Fruit fly (Drosophila melanogaster) whole organism, prepupa: ENCODE measurements around the gene CG13700.
A peak's percentile ranks its signal among the peaks of the same experiment; 100 is the strongest.

Source experiments
- Blimp-1 ChIP-seq: fragments of 200-800 bp; sonication (Bioruptor generic); optimal IDR thresholded peaks from 3 replicates; lab custom pipeline; 2017; ENCODE audit warnings: missing biosample characterization, missing genetic modification characterization, mild to moderate bottlenecking, moderate library complexity, missing genetic modification reagents
- CG10631 ChIP-seq: fragments of 200-800 bp; sonication (Bioruptor generic); optimal IDR thresholded peaks from 2 replicates; lab custom pipeline; 2016; ENCODE audit warnings: missing biosample characterization, missing genetic modification characterization
- CG10669 ChIP-seq: fragments of 200-800 bp; sonication (Bioruptor generic); optimal IDR thresholded peaks from 3 replicates; lab custom pipeline; 2018; ENCODE audit warnings: missing biosample characterization, mild to moderate bottlenecking, missing genetic modification characterization, moderate library complexity
- CG11902 ChIP-seq: fragments of 200-800 bp; sonication (Bioruptor generic); optimal IDR thresholded peaks from 3 replicates; lab custom pipeline; 2016; ENCODE audit warnings: missing biosample characterization, missing genetic modification characterization
- CG15336 ChIP-seq: fragments of 200-800 bp; sonication (Bioruptor generic); IDR thresholded peaks from 2 replicates; pipeline ENCODE4 v1.3.6; 2022; ENCODE audit warnings: missing biosample characterization, missing genetic modification characterization
- CG1621 ChIP-seq: fragments of 200-800 bp; sonication (Bioruptor generic); optimal IDR thresholded peaks from 3 replicates; lab custom pipeline; 2018; ENCODE audit warnings: missing biosample characterization, mild to moderate bottlenecking, missing genetic modification characterization
- CG16779 ChIP-seq: fragments of 200-800 bp; sonication (Bioruptor generic); optimal IDR thresholded peaks from 3 replicates; lab custom pipeline; 2017; ENCODE audit warnings: missing biosample characterization, mild to moderate bottlenecking, missing genetic modification characterization
- CG31627 ChIP-seq: fragments of 200-800 bp; sonication (Bioruptor generic); optimal IDR thresholded peaks from 3 replicates; lab custom pipeline; 2016; ENCODE audit warnings: missing biosample characterization, missing genetic modification characterization
- CG32006 ChIP-seq: fragments of 200-800 bp; sonication (Bioruptor generic); optimal IDR thresholded peaks from 3 replicates; lab custom pipeline; 2017; ENCODE audit warnings: missing biosample characterization, mild to moderate bottlenecking, missing genetic modification characterization
- CG34406 ChIP-seq: fragments of 200-800 bp; sonication (Bioruptor generic); optimal IDR thresholded peaks from 3 replicates; lab custom pipeline; 2016; ENCODE audit warnings: missing biosample characterization, missing genetic modification characterization
- CG3919 ChIP-seq: fragments of 200-800 bp; sonication (Bioruptor generic); optimal IDR thresholded peaks from 3 replicates; lab custom pipeline; 2016; ENCODE audit warnings: missing biosample characterization, missing genetic modification characterization
- CG4318 ChIP-seq: fragments of 200-800 bp; sonication (Bioruptor generic); optimal IDR thresholded peaks from 3 replicates; lab custom pipeline; 2017; ENCODE audit warnings: missing biosample characterization, mild to moderate bottlenecking, missing genetic modification characterization
- CG6163 ChIP-seq: fragments of 200-800 bp; sonication (Bioruptor generic); IDR thresholded peaks from 3 replicates; pipeline ENCODE4 v1.3.6; 2022; ENCODE audit warnings: missing biosample characterization, missing genetic modification characterization
- CG6276 ChIP-seq: fragments of 200-800 bp; sonication (Bioruptor generic); optimal IDR thresholded peaks from 2 replicates; lab custom pipeline; 2017; ENCODE audit warnings: missing biosample characterization, mild to moderate bottlenecking, missing genetic modification characterization
- CG6792 ChIP-seq: fragments of 200-800 bp; sonication (Bioruptor generic); optimal IDR thresholded peaks from 3 replicates; lab custom pipeline; 2016; ENCODE audit warnings: missing biosample characterization, missing genetic modification characterization
- CG6808 ChIP-seq: fragments of 200-800 bp; sonication (Bioruptor generic); optimal IDR thresholded peaks from 3 replicates; lab custom pipeline; 2017; ENCODE audit warnings: missing biosample characterization, missing genetic modification characterization, mild to moderate bottlenecking, moderate library complexity, missing genetic modification reagents
- CG8119 ChIP-seq: fragments of 200-800 bp; sonication (Bioruptor generic); IDR thresholded peaks from 3 replicates; pipeline ENCODE4 v1.3.6; 2022; ENCODE audit warnings: missing biosample characterization, missing genetic modification characterization
- CG8319 ChIP-seq: fragments of 200-800 bp; sonication (Bioruptor generic); optimal IDR thresholded peaks from 3 replicates; lab custom pipeline; 2016; ENCODE audit warnings: missing biosample characterization, missing genetic modification characterization
- CG8632 ChIP-seq: fragments of 200-800 bp; sonication (Bioruptor generic); optimal IDR thresholded peaks from 3 replicates; lab custom pipeline; 2016; ENCODE audit warnings: missing biosample characterization, missing genetic modification characterization
- CG9139 ChIP-seq: fragments of 200-800 bp; sonication (Bioruptor generic); optimal IDR thresholded peaks from 3 replicates; lab custom pipeline; 2017; ENCODE audit warnings: missing biosample characterization, mild to moderate bottlenecking, missing genetic modification characterization
- Eip75B ChIP-seq: fragments of 200-800 bp; sonication (Bioruptor generic); optimal IDR thresholded peaks from 3 replicates; lab custom pipeline; 2016; ENCODE audit warnings: missing biosample characterization, missing genetic modification characterization
- Eip93F ChIP-seq: fragments of 200-800 bp; sonication (Bioruptor generic); optimal IDR thresholded peaks from 2 replicates; lab custom pipeline; 2016; ENCODE audit warnings: missing biosample characterization, mild to moderate bottlenecking, missing genetic modification characterization
- Ets21C ChIP-seq: fragments of 200-800 bp; sonication (Bioruptor generic); optimal IDR thresholded peaks from 3 replicates; lab custom pipeline; 2016; ENCODE audit warnings: missing biosample characterization, missing genetic modification characterization
- Ets96B ChIP-seq: fragments of 200-800 bp; optimal IDR thresholded peaks from 2 replicates; lab custom pipeline; 2019; ENCODE audit warnings: missing biosample characterization, mild to moderate bottlenecking, missing genetic modification characterization, moderate library complexity
- Gug ChIP-seq: fragments of 200-800 bp; sonication (Bioruptor generic); IDR thresholded peaks from 2 replicates; pipeline ENCODE4 v1.3.6; 2022; ENCODE audit warnings: missing biosample characterization, missing genetic modification characterization
- Hr38 ChIP-seq: sonication (Bioruptor generic); optimal IDR thresholded peaks from 2 replicates; lab custom pipeline; 2016; ENCODE audit warnings: missing biosample characterization, missing genetic modification characterization
- Hr39 ChIP-seq: fragments of 200-800 bp; sonication (Bioruptor generic); optimal IDR thresholded peaks from 2 replicates; lab custom pipeline; 2016; ENCODE audit warnings: missing biosample characterization, missing genetic modification characterization
- Hr4 ChIP-seq: fragments of 200-800 bp; sonication (Bioruptor generic); optimal IDR thresholded peaks from 3 replicates; lab custom pipeline; 2016; ENCODE audit warnings: missing biosample characterization, missing genetic modification characterization
- Lpt ChIP-seq: fragments of 200-800 bp; sonication (Bioruptor generic); optimal IDR thresholded peaks from 3 replicates; lab custom pipeline; 2016; ENCODE audit warnings: missing biosample characterization, missing genetic modification characterization
- Met ChIP-seq: fragments of 200-800 bp; sonication (Bioruptor generic); optimal IDR thresholded peaks from 3 replicates; lab custom pipeline; 2016; ENCODE audit warnings: missing biosample characterization, missing genetic modification characterization
- OdsH ChIP-seq: fragments of 200-800 bp; sonication (Bioruptor generic); optimal IDR thresholded peaks from 3 replicates; lab custom pipeline; 2016; ENCODE audit warnings: missing biosample characterization, missing genetic modification characterization
- Smox ChIP-seq: fragments of 200-800 bp; sonication (Bioruptor generic); optimal IDR thresholded peaks from 3 replicates; lab custom pipeline; 2016; ENCODE audit warnings: missing biosample characterization, missing genetic modification characterization
- Sox102F ChIP-seq: fragments of 200-800 bp; sonication (Bioruptor generic); optimal IDR thresholded peaks from 2 replicates; lab custom pipeline; 2016; ENCODE audit warnings: missing biosample characterization, mild to moderate bottlenecking, missing genetic modification characterization
- Sox14 ChIP-seq: fragments of 200-800 bp; sonication (Bioruptor generic); optimal IDR thresholded peaks from 3 replicates; lab custom pipeline; 2016; ENCODE audit warnings: missing biosample characterization, missing genetic modification characterization
- Sox15 ChIP-seq: fragments of 200-800 bp; sonication (Bioruptor generic); optimal IDR thresholded peaks from 3 replicates; lab custom pipeline; 2016; ENCODE audit warnings: missing biosample characterization, missing genetic modification characterization
- achi ChIP-seq: fragments of 200-800 bp; sonication (Bioruptor generic); optimal IDR thresholded peaks from 3 replicates; lab custom pipeline; 2016; ENCODE audit warnings: missing biosample characterization, missing genetic modification characterization
- acj6 ChIP-seq: fragments of 200-800 bp; sonication (Bioruptor generic); optimal IDR thresholded peaks from 3 replicates; lab custom pipeline; 2016; ENCODE audit warnings: missing biosample characterization, missing genetic modification characterization
- cyc ChIP-seq: fragments of 200-800 bp; sonication (Bioruptor generic); optimal IDR thresholded peaks from 3 replicates; lab custom pipeline; 2016; ENCODE audit warnings: missing biosample characterization, missing genetic modification characterization
- dsx ChIP-seq: fragments of 200-800 bp; optimal IDR thresholded peaks from 3 replicates; lab custom pipeline; 2019; ENCODE audit warnings: missing biosample characterization, mild to moderate bottlenecking, missing genetic modification characterization, moderate library complexity; ENCODE audit not compliant: poor library complexity, severe bottlenecking
- eg ChIP-seq: fragments of 200-800 bp; sonication (Bioruptor generic); IDR thresholded peaks from 3 replicates; pipeline ENCODE4 v1.3.6; 2022; ENCODE audit warnings: missing biosample characterization, missing genetic modification characterization
- esn ChIP-seq: fragments of 200-800 bp; sonication (Bioruptor generic); optimal IDR thresholded peaks from 2 replicates; lab custom pipeline; 2016; ENCODE audit warnings: missing biosample characterization, mild to moderate bottlenecking, missing genetic modification characterization, moderate library complexity
- fd59A ChIP-seq: fragments of 200-800 bp; sonication (Bioruptor generic); optimal IDR thresholded peaks from 2 replicates; lab custom pipeline; 2017; ENCODE audit warnings: missing biosample characterization, mild to moderate bottlenecking, missing genetic modification characterization, missing genetic modification reagents
- fd85E ChIP-seq: fragments of 200-800 bp; sonication (Bioruptor generic); optimal IDR thresholded peaks from 3 replicates; lab custom pipeline; 2016; ENCODE audit warnings: missing biosample characterization, missing genetic modification characterization
- fkh ChIP-seq: fragments of 200-800 bp; sonication (Bioruptor generic); optimal IDR thresholded peaks from 3 replicates; lab custom pipeline; 2017; ENCODE audit warnings: missing biosample characterization, mild to moderate bottlenecking, missing genetic modification characterization, moderate library complexity
- lz ChIP-seq: fragments of 200-800 bp; sonication (Bioruptor generic); optimal IDR thresholded peaks from 3 replicates; lab custom pipeline; 2016; ENCODE audit warnings: missing biosample characterization, missing genetic modification characterization
- pdm3 ChIP-seq: fragments of 200-800 bp; sonication (Bioruptor generic); optimal IDR thresholded peaks from 3 replicates; lab custom pipeline; 2016; ENCODE audit warnings: missing biosample characterization, missing genetic modification characterization
- salr ChIP-seq, 2 experiments: fragments of 200-800 bp; sonication (Bioruptor generic); optimal IDR thresholded peaks; 3 replicates each; lab custom pipeline; 2016 to 2018; ENCODE audit warnings: missing biosample characterization in 2 of 2, missing genetic modification characterization in 2 of 2, mild to moderate bottlenecking in 1 of 2
- spab ChIP-seq: fragments of 200-800 bp; sonication (Bioruptor generic); optimal IDR thresholded peaks from 2 replicates; lab custom pipeline; 2017; ENCODE audit warnings: missing biosample characterization, mild to moderate bottlenecking, missing genetic modification characterization, missing genetic modification reagents
- ss ChIP-seq, 2 experiments: fragments of 200-800 bp; sonication (Bioruptor generic); optimal IDR thresholded peaks; 2 replicates in 1 of 2; 3 replicates in 1 of 2; lab custom pipeline; 2017 to 2018; ENCODE audit warnings: mild to moderate bottlenecking in 2 of 2, missing biosample characterization in 2 of 2, missing genetic modification characterization in 2 of 2, moderate library complexity in 1 of 2
- topi ChIP-seq: fragments of 200-800 bp; sonication (Bioruptor generic); optimal IDR thresholded peaks from 3 replicates; lab custom pipeline; 2016; ENCODE audit warnings: missing biosample characterization, missing genetic modification characterization

Gene CG13700

dm6 chr3L:18275888-18276287 lies 25.2 kb downstream of the CG13700 start (continued):
- TF ChIP-seq CG31627 (GFP tag; lab: Kevin White, UChicago): peak; percentile 19
- TF ChIP-seq, all 60 proteins: peak for 22

- TF ChIP-seq Sox15 (GFP tag; lab: Kevin White, UChicago) (no peak), CG8319 (no peak), CG8632 (GFP tag; lab: Kevin White, UChicago) (peak; percentile 5), Sox14 (GFP tag; lab: Kevin White, UChicago) (no peak), CG11902 (GFP tag; lab: Kevin White, UChicago) (no peak), fd59A (GFP tag; lab: Kevin White, UChicago) (peak; percentile 38), Eip75B (peak; percentile 44), Hr4 (GFP tag; lab: Kevin White, UChicago) (no peak), CG6792 (GFP tag; lab: Kevin White, UChicago) (peak; percentile 15), achi (GFP tag; lab: Kevin White, UChicago) (peak; percentile 55), pdm3 (GFP tag; lab: Kevin White, UChicago) (peak; percentile 31), salr (GFP tag; optimal IDR thresholded peaks at IDR 0.05; lab: Kevin White, UChicago) (peak in 1 of 2 experiments; percentile 35), ss (GFP tag; optimal IDR thresholded peaks at IDR 0.05; lab: Kevin White, UChicago) (peak; percentile 43 to 55), Hr39 (GFP tag; lab: Kevin White, UChicago) (no peak), Ets21C (GFP tag; lab: Kevin White, UChicago) (no peak), CG32006 (GFP tag; lab: Kevin White, UChicago) (peak; percentile 13), topi (GFP tag; lab: Kevin White, UChicago) (peak; percentile 3), OdsH (GFP tag; lab: Kevin White, UChicago) (peak; percentile 50), CG6808 (peak; percentile 51), Met (GFP tag; lab: Kevin White, UChicago) (peak; percentile 5), CG8119 (GFP tag; lab: Robert Waterston, UW) (peak; percentile 58), fkh (no peak), CG34406 (peak; percentile 24), CG31627 (GFP tag; lab: Kevin White, UChicago) (no peak), Gug (GFP tag; lab: Robert Waterston, UW) (no peak), Smox (GFP tag; lab: Kevin White, UChicago) (peak; percentile 13), Lpt (GFP tag; lab: Kevin White, UChicago) (no peak), lz (GFP tag; lab: Kevin White, UChicago) (no peak), CG1621 (peak; percentile 38), eg (GFP tag; lab: Robert Waterston, UW) (0 out of 3 replicates have a peak, but pooled peaks have one; percentile 39), CG6276 (GFP tag; lab: Kevin White, UChicago) (no peak), CG3919 (peak; percentile 43), acj6 (GFP tag; lab: Kevin White, UChicago) (peak; percentile 48), Hr38 (GFP tag; lab: Kevin White, UChicago) (no peak), esn (no peak), Blimp-1 (no peak), Eip93F (GFP tag; lab: Kevin White, UChicago) (no peak), CG10669 (GFP tag; lab: Kevin White, UChicago) (peak; percentile 47), CG16779 (tag; lab: Kevin White, UChicago) (no peak), Ets96B (tag; lab: Kevin White, UChicago) (peak; percentile 69), cyc (no peak), CG9139 (GFP tag; lab: Kevin White, UChicago) (peak; percentile 51), CG6163 (GFP tag; lab: Robert Waterston, UW) (peak; percentile 85), dsx (GFP tag; lab: Kevin White, UChicago) (peak; percentile 68), CG4318 (GFP tag; lab: Kevin White, UChicago) (no peak), CG10631 (GFP tag; lab: Kevin White, UChicago) (peak; percentile 24), CG15336 (GFP tag; lab: Robert Waterston, UW) (0 out of 2 replicates have a peak, but pooled peaks have one; percentile 49), Sox102F (GFP tag; lab: Kevin White, UChicago) (peak; percentile 4), spab (GFP tag; lab: Kevin White, UChicago) (peak; percentile 52), fd85E (GFP tag; lab: Kevin White, UChicago) (no peak)
Measured at dm6 chr3L:18274188-18274587, 26.9 kb downstream of the CG13700 start.
